Fruit fly (Drosophila melanogaster): ENCODE results near the gene Idgf1.

Gene Idgf1

dm6 chr2L:16448451-16449206 lies 3.6 kb downstream of the Idgf1 start, which contains the start of gene CG5888 (continued):
- TF ChIP-seq pb (GFP tag; optimal IDR thresholded peaks at IDR 0.05) (no peak), CG31388 (GFP tag; optimal IDR thresholded peaks at IDR 0.05) (no peak), CG3281 (GFP tag; optimal IDR thresholded peaks at IDR 0.05) (peak; percentile 44), Hand (GFP tag; optimal IDR thresholded peaks at IDR 0.05) (peak; percentile 40), twi (tag; optimal IDR thresholded peaks at IDR 0.05) (peak; percentile 55), Dip2 (GFP tag; IDR thresholded peaks at IDR 0.05) (no peak), ATbp (GFP tag; optimal IDR thresholded peaks at IDR 0.05) (peak; percentile 65), CG15514 (GFP tag; optimal IDR thresholded peaks at IDR 0.05) (no peak), Fer3 (tag; optimal IDR thresholded peaks at IDR 0.05) (no peak), ems (GFP tag; optimal IDR thresholded peaks at IDR 0.05) (no peak), Hmr (GFP tag; optimal IDR thresholded peaks at IDR 0.05) (peak; percentile 78), bsh (GFP tag; optimal IDR thresholded peaks at IDR 0.05) (peak; percentile 59 to 77), kay (GFP tag; optimal IDR thresholded peaks at IDR 0.05) (peak; percentile 53), onecut (GFP tag; IDR thresholded peaks at IDR 0.05) (peak; percentile 50; the same call in 1 of the 2 replicates), tap (tag; optimal IDR thresholded peaks at IDR 0.05) (no peak), CG10274 (GFP tag; optimal IDR thresholded peaks at IDR 0.05) (no peak), CG6689 (GFP tag; IDR thresholded peaks at IDR 0.05) (peak; percentile 76), CG10267 (tag; optimal IDR thresholded peaks at IDR 0.05) (peak; percentile 65), CG9215 (GFP tag; IDR thresholded peaks at IDR 0.05) (peak; percentile 35; the same call in 1 of the 2 replicates), inv (GFP tag; IDR thresholded peaks at IDR 0.05; ENCODE audit: partially characterized antibody) (peak; percentile 32; the same call in 1 of the 2 replicates), CG8281 (tag; optimal IDR thresholded peaks at IDR 0.05) (no peak), ranshi (GFP tag; IDR thresholded peaks at IDR 0.05) (no peak; the same call in 1 of the 2 replicates), tio (GFP tag; optimal IDR thresholded peaks at IDR 0.05) (peak; percentile 45), lmd (GFP tag; IDR thresholded peaks at IDR 0.05) (peak; percentile 64), Ravus (GFP tag; IDR thresholded peaks at IDR 0.05) (no peak; the same call in 1 of the 2 replicates), Vsx1 (GFP tag; optimal IDR thresholded peaks at IDR 0.05) (peak; percentile 29), CG8290 (GFP tag; optimal IDR thresholded peaks at IDR 0.05) (peak; percentile 6), CG8290 (tag; optimal IDR thresholded peaks at IDR 0.05) (no peak), zfh1 (GFP tag; IDR thresholded peaks at IDR 0.05) (peak; percentile 85), CG8478 (optimal IDR thresholded peaks at IDR 0.05) (no peak), Dek (tag; optimal IDR thresholded peaks at IDR 0.05) (peak; percentile 59), CG9437 (GFP tag; optimal IDR thresholded peaks at IDR 0.05) (peak; percentile 80), CG1792 (GFP tag; optimal IDR thresholded peaks at IDR 0.05) (no peak), CG6254 (GFP tag; optimal IDR thresholded peaks at IDR 0.05) (peak; percentile 51), CG7963 (GFP tag; IDR thresholded peaks at IDR 0.05; ENCODE audit: partially characterized antibody) (no peak), CG32767 (GFP tag; IDR thresholded peaks at IDR 0.05) (peak; percentile 82), pzg (GFP tag; optimal IDR thresholded peaks at IDR 0.05) (no peak), CG5953 (GFP tag; IDR thresholded peaks at IDR 0.05) (no peak), Hr39 (optimal IDR thresholded peaks at IDR 0.05) (no peak), Six4 (GFP tag; optimal IDR thresholded peaks at IDR 0.05) (peak; percentile 45)

DNA sequence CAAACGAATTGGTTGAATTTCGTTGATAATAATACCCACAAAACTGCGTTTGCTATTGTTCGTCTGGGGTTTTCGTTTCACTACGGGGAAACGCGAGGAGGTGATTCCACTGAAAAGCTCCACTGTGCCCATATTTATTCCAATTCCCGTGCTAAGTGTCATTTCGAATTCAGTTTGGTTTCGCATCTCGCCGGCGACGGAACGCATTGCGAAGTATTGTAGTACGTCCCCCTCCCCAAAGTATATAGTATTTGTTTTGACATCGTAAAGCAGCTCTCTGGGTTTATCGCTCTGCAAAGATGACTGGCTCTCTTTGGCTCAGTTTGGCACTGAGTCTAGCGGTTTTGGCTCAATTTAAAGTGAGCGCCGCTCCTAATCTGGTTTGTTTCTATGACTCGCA lies 5.8 kb downstream of the Idgf1 start, which contains the start of gene Idgf3:
Idgf3 (plus strand) TSS at position 17 of the 400 bp plus-strand sequence.
- TF ChIP-seq CG15073 (GFP tag; optimal IDR thresholded peaks at IDR 0.05) (no peak), sug (tag; optimal IDR thresholded peaks at IDR 0.05) (peak; percentile 56), BEAF-32 (GFP tag; optimal IDR thresholded peaks at IDR 0.05) (no peak), al (GFP tag; IDR thresholded peaks at IDR 0.05) (no peak), CG12744 (GFP tag; optimal IDR thresholded peaks at IDR 0.05) (no peak), CG12104 (GFP tag; optimal IDR thresholded peaks at IDR 0.05) (no peak), CG8924 (tag; optimal IDR thresholded peaks at IDR 0.05) (no peak), Fer3 (tag; optimal IDR thresholded peaks at IDR 0.05) (no peak), CG4730 (GFP tag; IDR thresholded peaks at IDR 0.05) (no peak), NFAT (GFP tag; IDR thresholded peaks at IDR 0.05) (no peak), Doc2 (GFP tag; IDR thresholded peaks at IDR 0.05) (no peak), Dbx (GFP tag; IDR thresholded peaks at IDR 0.05) (peak; percentile 36; the same call in 1 of the 3 replicates), ind (GFP tag; optimal IDR thresholded peaks at IDR 0.05) (no peak), CG10654 (GFP tag; optimal IDR thresholded peaks at IDR 0.05) (no peak)
